Worm (Caenorhabditis elegans) whole organism, L3 larva: ENCODE data around the gene rnp-9.

ENCODE experiments used
- R02D3.7 ChIP-seq: fragments of 150-350 bp; optimal IDR thresholded peaks from 2 replicates; lab custom pipeline; 2014; ENCODE audit warnings: missing biosample characterization, missing genetic modification characterization
- ZK546.5 ChIP-seq: sonication (generic microtip); optimal IDR thresholded peaks from 2 replicates; lab custom pipeline; 2017; ENCODE audit warnings: missing biosample characterization, missing genetic modification characterization
- aly-2 ChIP-seq: fragments of 150-350 bp; optimal IDR thresholded peaks from 2 replicates; lab custom pipeline; 2014; ENCODE audit warnings: missing biosample characterization, missing genetic modification characterization
- ama-1 ChIP-seq: fragments of 150-350 bp; optimal IDR thresholded peaks from 2 replicates; lab custom pipeline; 2018
- ceh-16 ChIP-seq: sonication (generic microtip); optimal IDR thresholded peaks from 2 replicates; lab custom pipeline; 2017; ENCODE audit warnings: missing biosample characterization, missing genetic modification characterization
- ceh-28 ChIP-seq: fragments of 150-350 bp; optimal IDR thresholded peaks from 2 replicates; lab custom pipeline; 2014; ENCODE audit warnings: missing biosample characterization, missing genetic modification reagents, missing genetic modification characterization
- daf-12 ChIP-seq: fragments of 150-350 bp; optimal IDR thresholded peaks from 2 replicates; lab custom pipeline; 2014; ENCODE audit warnings: missing biosample characterization, missing genetic modification reagents, missing genetic modification characterization
- egl-5 ChIP-seq: fragments of 150-350 bp; optimal IDR thresholded peaks from 2 replicates; lab custom pipeline; 2017; ENCODE audit warnings: missing biosample characterization, missing genetic modification reagents, missing genetic modification characterization, inconsistent platforms
- elt-1 ChIP-seq: fragments of 150-350 bp; optimal IDR thresholded peaks from 2 replicates; lab custom pipeline; 2014; ENCODE audit warnings: missing biosample characterization, missing genetic modification characterization
- elt-2 ChIP-seq: sonication (generic microtip); optimal IDR thresholded peaks from 2 replicates; lab custom pipeline; 2016; ENCODE audit warnings: missing genetic modification reagents, mild to moderate bottlenecking, missing genetic modification characterization, missing compliant biosample characterization
- elt-3 ChIP-seq, 3 experiments: fragments of 150-350 bp in 1 of 3; sonication (generic microtip) in 2 of 3; optimal IDR thresholded peaks; 2 replicates in 2 of 3; 4 replicates in 1 of 3; lab custom pipeline; 2014 to 2017; ENCODE audit warnings: missing biosample characterization in 3 of 3, missing genetic modification characterization in 3 of 3
- eor-1 ChIP-seq, 2 experiments: fragments of 150-350 bp; optimal IDR thresholded peaks; 2 replicates each; lab custom pipeline; 2014 to 2018; ENCODE audit warnings: missing biosample characterization in 2 of 2, missing genetic modification characterization in 2 of 2
- fkh-10 ChIP-seq: sonication (generic microtip); optimal IDR thresholded peaks from 2 replicates; lab custom pipeline; 2017; ENCODE audit warnings: missing biosample characterization, missing genetic modification reagents, missing genetic modification characterization
- fkh-2 ChIP-seq: fragments of 150-350 bp; optimal IDR thresholded peaks from 2 replicates; lab custom pipeline; 2014; ENCODE audit warnings: missing biosample characterization, missing genetic modification reagents, missing genetic modification characterization
- fos-1 ChIP-seq: fragments of 150-350 bp; optimal IDR thresholded peaks from 2 replicates; lab custom pipeline; 2014; ENCODE audit warnings: missing biosample characterization, missing genetic modification characterization
- hmg-11 ChIP-seq: sonication (generic microtip); optimal IDR thresholded peaks from 2 replicates; lab custom pipeline; 2016; ENCODE audit warnings: missing genetic modification characterization, missing compliant biosample characterization
- jun-1 ChIP-seq: fragments of 150-350 bp; optimal IDR thresholded peaks from 2 replicates; lab custom pipeline; 2014; ENCODE audit warnings: missing biosample characterization, missing genetic modification reagents, missing genetic modification characterization
- lin-39 ChIP-seq: fragments of 150-350 bp; optimal IDR thresholded peaks from 2 replicates; lab custom pipeline; 2018; ENCODE audit warnings: missing biosample characterization, missing genetic modification reagents, missing genetic modification characterization
- lsy-12 ChIP-seq: sonication (generic microtip); optimal IDR thresholded peaks from 2 replicates; lab custom pipeline; 2016; ENCODE audit warnings: mild to moderate bottlenecking, missing genetic modification characterization, missing compliant biosample characterization
- mdl-1 ChIP-seq: fragments of 150-350 bp; optimal IDR thresholded peaks from 2 replicates; lab custom pipeline; 2014; ENCODE audit warnings: missing biosample characterization, missing genetic modification characterization
- mml-1 ChIP-seq: fragments of 150-350 bp; sonication (generic microtip); optimal IDR thresholded peaks from 3 replicates; lab custom pipeline; 2014; ENCODE audit warnings: missing biosample characterization, missing genetic modification characterization
- nfya-1 ChIP-seq: sonication (generic microtip); optimal IDR thresholded peaks from 2 replicates; lab custom pipeline; 2017; ENCODE audit warnings: missing genetic modification characterization, mild to moderate bottlenecking, missing compliant biosample characterization, antibody characterized with exemption, moderate library complexity; ENCODE audit not compliant: insufficient read depth
- nhr-11 ChIP-seq: fragments of 150-350 bp; optimal IDR thresholded peaks from 2 replicates; lab custom pipeline; 2014; ENCODE audit warnings: missing biosample characterization, missing genetic modification characterization
- nhr-12 ChIP-seq: fragments of 150-350 bp; optimal IDR thresholded peaks from 2 replicates; lab custom pipeline; 2014; ENCODE audit warnings: missing biosample characterization, missing genetic modification characterization
- nhr-23 ChIP-seq: fragments of 150-350 bp; optimal IDR thresholded peaks from 2 replicates; lab custom pipeline; 2014; ENCODE audit warnings: missing biosample characterization, missing genetic modification reagents, missing genetic modification characterization
- nhr-237 ChIP-seq: fragments of 150-350 bp; optimal IDR thresholded peaks from 2 replicates; lab custom pipeline; 2014; ENCODE audit warnings: missing biosample characterization, missing genetic modification characterization
- nhr-25 ChIP-seq: sonication (generic microtip); optimal IDR thresholded peaks from 2 replicates; lab custom pipeline; 2017; ENCODE audit warnings: missing biosample characterization, missing genetic modification characterization
- nhr-28 ChIP-seq: fragments of 150-350 bp; optimal IDR thresholded peaks from 2 replicates; lab custom pipeline; 2014; ENCODE audit warnings: missing biosample characterization, missing genetic modification characterization
- nhr-43 ChIP-seq: sonication (generic microtip); optimal IDR thresholded peaks from 2 replicates; lab custom pipeline; 2016; ENCODE audit warnings: mild to moderate bottlenecking, missing genetic modification characterization, missing compliant biosample characterization; ENCODE audit not compliant: poor library complexity, severe bottlenecking
- nhr-67 ChIP-seq: fragments of 150-350 bp; optimal IDR thresholded peaks from 2 replicates; lab custom pipeline; 2014; ENCODE audit warnings: missing biosample characterization, missing genetic modification characterization
- nhr-77 ChIP-seq: fragments of 150-350 bp; optimal IDR thresholded peaks from 2 replicates; lab custom pipeline; 2014; ENCODE audit warnings: missing biosample characterization, missing genetic modification characterization
- pha-4 ChIP-seq: fragments of 150-350 bp; optimal IDR thresholded peaks from 2 replicates; lab custom pipeline; 2014; ENCODE audit warnings: missing biosample characterization, missing genetic modification reagents, missing genetic modification characterization
- pqm-1 ChIP-seq: fragments of 150-350 bp; optimal IDR thresholded peaks from 2 replicates; lab custom pipeline; 2017; ENCODE audit warnings: missing biosample characterization, missing genetic modification characterization, inconsistent platforms
- sea-2 ChIP-seq: fragments of 150-350 bp; sonication (generic microtip); optimal IDR thresholded peaks from 4 replicates; lab custom pipeline; 2014; ENCODE audit warnings: missing biosample characterization, missing genetic modification reagents, missing genetic modification characterization
- skn-1 ChIP-seq: fragments of 150-350 bp; optimal IDR thresholded peaks from 2 replicates; lab custom pipeline; 2014; ENCODE audit warnings: missing biosample characterization, missing genetic modification characterization
- snpc-4 ChIP-seq: fragments of 150-350 bp; optimal IDR thresholded peaks from 2 replicates; lab custom pipeline; 2014; ENCODE audit warnings: missing biosample characterization, missing genetic modification characterization
- tbx-2 ChIP-seq: sonication (generic microtip); optimal IDR thresholded peaks from 2 replicates; lab custom pipeline; 2016; ENCODE audit warnings: mild to moderate bottlenecking, missing genetic modification characterization, missing compliant biosample characterization
- unc-39 ChIP-seq: sonication (generic microtip); optimal IDR thresholded peaks from 4 replicates; lab custom pipeline; 2017; ENCODE audit warnings: missing biosample characterization, missing genetic modification characterization
- unc-62 ChIP-seq: fragments of 150-350 bp; sonication (generic microtip); optimal IDR thresholded peaks from 4 replicates; lab custom pipeline; 2014; ENCODE audit warnings: missing biosample characterization, missing genetic modification reagents, missing genetic modification characterization
- zag-1 ChIP-seq: fragments of 150-350 bp; optimal IDR thresholded peaks from 2 replicates; lab custom pipeline; 2014; ENCODE audit warnings: missing biosample characterization, missing genetic modification characterization
- ztf-11 ChIP-seq: fragments of 150-350 bp; optimal IDR thresholded peaks from 2 replicates; lab custom pipeline; 2014; ENCODE audit warnings: missing biosample characterization, missing genetic modification characterization
- ztf-4 ChIP-seq: fragments of 150-350 bp; optimal IDR thresholded peaks from 2 replicates; lab custom pipeline; 2014; ENCODE audit warnings: missing biosample characterization, missing genetic modification characterization

rnp-9 gene

ce11 chrX:10212469-10212868, 45.4 kb downstream of the rnp-9 start, which contains the start of gene F44A6.3:
TSS of gene F44A6.3 (plus strand) at chrX:10212769.
- TF ChIP-seq nfya-1: no peak
- TF ChIP-seq egl-5: no peak
- no peak for TF ChIP-seq pha-4 (tag; lab: Kevin White, UChicago)
- no peak for TF ChIP-seq unc-62 (GFP tag; lab: Kevin White, UChicago)
- TF ChIP-seq ZK546.5 (tag; lab: Kevin White, UChicago): no peak
- TF ChIP-seq nhr-67 (tag; lab: Kevin White, UChicago): no peak
- TF ChIP-seq R02D3.7: no peak
- no peak for TF ChIP-seq ztf-11 (tag; lab: Kevin White, UChicago)
- no peak for TF ChIP-seq skn-1
- no peak for TF ChIP-seq ceh-16 (tag; lab: Kevin White, UChicago)
- no peak for TF ChIP-seq lsy-12 (tag; lab: Kevin White, UChicago)

ce11 chrX:10215429-10215828, 48.3 kb downstream of the rnp-9 start, which contains the start of gene F44A6.4:
TSS of gene F44A6.4 (minus strand) at chrX:10215495.
- TF ChIP-seq nhr-43 (tag; lab: Kevin White, UChicago) (peak; percentile 45), snpc-4 (tag; lab: Kevin White, UChicago) (peak; percentile 11), nhr-25 (tag; lab: Kevin White, UChicago) (peak; percentile 5), hmg-11 (tag; lab: Kevin White, UChicago) (peak; percentile 23), mdl-1 (no peak), nfya-1 (peak; percentile 6)

ce11 chrX:10216344-10216743, 49.2 kb downstream of the rnp-9 start:
- TF ChIP-seq pqm-1 (tag; lab: Kevin White, UChicago) (peak; percentile 51), nhr-43 (tag; lab: Kevin White, UChicago) (peak; percentile 80), eor-1 (tag; optimal IDR thresholded peaks at IDR 0.05; lab: Kevin White, UChicago) (no peak), elt-2 (tag; lab: Kevin White, UChicago) (peak; percentile 78), nhr-28 (tag; lab: Kevin White, UChicago) (peak; percentile 52)

- no peak for TF ChIP-seq fos-1 (tag; lab: Kevin White, UChicago)
- TF ChIP-seq nhr-25 (tag; lab: Kevin White, UChicago): peak; percentile 20
- TF ChIP-seq nhr-43 (tag; lab: Kevin White, UChicago): peak; percentile 34
These were observed 49.8 kb downstream of the rnp-9 start for ce11 chrX:10216857-10217256.

ce11 chrX:10218779-10219178, 51.7 kb downstream of the rnp-9 start, which contains the start of gene F44A6.5:
TSS of gene F44A6.5 (minus strand) at chrX:10218929.
- no peak for TF ChIP-seq fkh-10 (GFP tag; lab: Kevin White, UChicago)
- no peak for TF ChIP-seq eor-1 (tag; optimal IDR thresholded peaks at IDR 0.05; lab: Kevin White, UChicago)
- TF ChIP-seq ceh-16 (tag; lab: Kevin White, UChicago): no peak
- TF ChIP-seq nhr-23: peak; percentile 14
- peak; percentile 16 for TF ChIP-seq pqm-1 (tag; lab: Kevin White, UChicago)
- TF ChIP-seq sea-2 (GFP tag; lab: Kevin White, UChicago): no peak
- no peak for TF ChIP-seq lsy-12 (tag; lab: Kevin White, UChicago)
- TF ChIP-seq R02D3.7: no peak
- TF ChIP-seq zag-1 (tag; lab: Kevin White, UChicago): no peak
- TF ChIP-seq mml-1 (tag; lab: Kevin White, UChicago): no peak
- no peak for TF ChIP-seq nhr-237 (tag; lab: Kevin White, UChicago)
- peak; percentile 33 for TF ChIP-seq nfya-1
- TF ChIP-seq ztf-11 (tag; lab: Kevin White, UChicago): no peak
- no peak for TF ChIP-seq nhr-67 (tag; lab: Kevin White, UChicago)
- TF ChIP-seq nhr-77 (tag; lab: Kevin White, UChicago): no peak
- no peak for TF ChIP-seq tbx-2
- no peak for TF ChIP-seq nhr-11
- TF ChIP-seq nhr-28 (tag; lab: Kevin White, UChicago): no peak
- TF ChIP-seq elt-2 (tag; lab: Kevin White, UChicago): peak; percentile 77
- peak; percentile 46 for TF ChIP-seq jun-1 (tag; lab: Kevin White, UChicago)
- no peak for TF ChIP-seq lin-39 (tag; lab: Kevin White, UChicago)
- TF ChIP-seq hmg-11 (tag; lab: Kevin White, UChicago): no peak
- no peak for TF ChIP-seq fkh-2 (tag; lab: Kevin White, UChicago)
- TF ChIP-seq skn-1: peak; percentile 84
- TF ChIP-seq daf-12 (tag; lab: Kevin White, UChicago): no peak
- no peak for TF ChIP-seq elt-1 (tag; lab: Kevin White, UChicago)
- TF ChIP-seq nhr-43 (tag; lab: Kevin White, UChicago): peak; percentile 85
- no peak for TF ChIP-seq aly-2 (tag; lab: Kevin White, UChicago)
- TF ChIP-seq ceh-28 (tag; lab: Kevin White, UChicago): no peak
- no peak for TF ChIP-seq unc-39
- no peak for TF ChIP-seq snpc-4 (tag; lab: Kevin White, UChicago)
- TF ChIP-seq egl-5: no peak
- TF ChIP-seq mdl-1: peak; percentile 18
- no peak for TF ChIP-seq unc-62 (GFP tag; lab: Kevin White, UChicago)
- TF ChIP-seq ztf-4 (tag; lab: Kevin White, UChicago): no peak
- TF ChIP-seq ZK546.5 (tag; lab: Kevin White, UChicago): no peak
- peak in 1 of 3 experiments; percentile 13 for TF ChIP-seq elt-3 (tag; optimal IDR thresholded peaks at IDR 0.05; lab: Kevin White, UChicago)
- no peak for TF ChIP-seq nhr-12 (tag; lab: Kevin White, UChicago)
- TF ChIP-seq ama-1 (lab: Kevin White, UChicago): no peak
